Fruit fly (Drosophila melanogaster) whole organism, embryonic: ENCODE results near the gene SpdS.
A peak's percentile ranks its signal among the peaks of the same experiment; 100 is the strongest.

Experiments used
- Bgb ChIP-seq: fragments of 200-800 bp; sonication (Bioruptor generic); IDR thresholded peaks from 2 replicates; pipeline ENCODE4 v1.3.6; 2022; ENCODE audit warnings: missing biosample characterization, missing genetic modification characterization; ENCODE audit not compliant: partially characterized antibody
- CG10147 ChIP-seq: fragments of 200-800 bp; sonication (Bioruptor generic); optimal IDR thresholded peaks from 2 replicates; lab custom pipeline; 2019; ENCODE audit warnings: missing biosample characterization, mild to moderate bottlenecking, missing genetic modification characterization, moderate library complexity
- CG12104 ChIP-seq: fragments of 200-800 bp; sonication (Bioruptor generic); optimal IDR thresholded peaks from 3 replicates; lab custom pipeline; 2016; ENCODE audit warnings: missing biosample characterization, missing genetic modification characterization
- CG13287 ChIP-seq: fragments of 200-800 bp; sonication (Bioruptor generic); IDR thresholded peaks from 2 replicates; pipeline ENCODE4 v1.3.6; 2022; ENCODE audit warnings: missing biosample characterization, missing genetic modification characterization; ENCODE audit not compliant: partially characterized antibody
- CG13296 ChIP-seq: fragments of 200-800 bp; sonication (Bioruptor generic); optimal IDR thresholded peaks from 3 replicates; lab custom pipeline; 2018; ENCODE audit warnings: missing biosample characterization, mild to moderate bottlenecking, missing genetic modification characterization
- CG15696 ChIP-seq: fragments of 200-800 bp; sonication (Bioruptor generic); optimal IDR thresholded peaks from 2 replicates; lab custom pipeline; 2019; ENCODE audit warnings: missing biosample characterization, mild to moderate bottlenecking, missing genetic modification characterization, moderate library complexity
- CG17829 ChIP-seq: fragments of 200-800 bp; optimal IDR thresholded peaks from 2 replicates; lab custom pipeline; 2019; ENCODE audit warnings: missing biosample characterization, mild to moderate bottlenecking, missing genetic modification characterization, moderate library complexity
- CG2120 ChIP-seq: fragments of 200-800 bp; sonication (Bioruptor generic); optimal IDR thresholded peaks from 3 replicates; lab custom pipeline; 2016; ENCODE audit warnings: missing biosample characterization, missing genetic modification characterization
- CG31441 ChIP-seq: fragments of 200-800 bp; sonication (Bioruptor generic); IDR thresholded peaks from 2 replicates; pipeline ENCODE4 v1.3.6; 2022; ENCODE audit warnings: missing biosample characterization, missing genetic modification characterization
- CG4282 ChIP-seq: fragments of 200-800 bp; sonication (Bioruptor generic); optimal IDR thresholded peaks from 2 replicates; lab custom pipeline; 2016; ENCODE audit warnings: missing biosample characterization, missing genetic modification characterization
- CG6175 ChIP-seq: fragments of 200-800 bp; sonication (Bioruptor generic); IDR thresholded peaks from 3 replicates; pipeline ENCODE4 v1.3.6; 2022; ENCODE audit warnings: missing biosample characterization, missing genetic modification characterization
- CG6791 ChIP-seq: fragments of 200-800 bp; sonication (Bioruptor generic); IDR thresholded peaks from 3 replicates; pipeline ENCODE4 v1.3.6; 2022; ENCODE audit warnings: missing biosample characterization, missing genetic modification characterization; ENCODE audit not compliant: partially characterized antibody
- CG7786 ChIP-seq: fragments of 200-800 bp; sonication (Bioruptor generic); optimal IDR thresholded peaks from 2 replicates; lab custom pipeline; 2016; ENCODE audit warnings: missing biosample characterization, missing genetic modification characterization
- CG8290 ChIP-seq, 3 experiments: fragments of 200-800 bp; sonication (Bioruptor generic); optimal IDR thresholded peaks; 2 replicates each; lab custom pipeline; 2016 to 2019; ENCODE audit warnings: missing biosample characterization in 3 of 3, missing genetic modification characterization in 3 of 3, mild to moderate bottlenecking in 2 of 3, moderate library complexity in 1 of 3
- Dll ChIP-seq: fragments of 200-800 bp; sonication (Bioruptor generic); IDR thresholded peaks from 4 replicates; pipeline ENCODE4 v1.3.6; 2022; ENCODE audit warnings: missing biosample characterization, missing genetic modification characterization; ENCODE audit not compliant: partially characterized antibody
- E2f2 ChIP-seq: fragments of 200-800 bp; sonication (Bioruptor generic); IDR thresholded peaks from 2 replicates; pipeline ENCODE4 v1.3.6; 2022; ENCODE audit warnings: missing biosample characterization, missing genetic modification characterization
- Elba2 ChIP-seq: fragments of 200-800 bp; sonication (Bioruptor generic); optimal IDR thresholded peaks from 3 replicates; lab custom pipeline; 2016; ENCODE audit warnings: missing biosample characterization, missing genetic modification characterization
- HmgZ ChIP-seq: fragments of 200-800 bp; sonication (Bioruptor generic); optimal IDR thresholded peaks from 2 replicates; lab custom pipeline; 2018; ENCODE audit warnings: missing biosample characterization, mild to moderate bottlenecking, missing genetic modification characterization
- Nf-YA ChIP-seq: fragments of 200-800 bp; sonication (Bioruptor generic); IDR thresholded peaks from 2 replicates; pipeline ENCODE4 v1.3.6; 2022; ENCODE audit warnings: missing biosample characterization, missing genetic modification characterization
- Pdp1 ChIP-seq, 2 experiments: fragments of 200-800 bp; sonication (Bioruptor generic); optimal IDR thresholded peaks; 3 replicates each; lab custom pipeline; 2016; ENCODE audit warnings: missing biosample characterization in 2 of 2, missing genetic modification characterization in 2 of 2, mild to moderate bottlenecking in 1 of 2, moderate library complexity in 1 of 2
- Ravus ChIP-seq: fragments of 200-800 bp; sonication (Bioruptor generic); IDR thresholded peaks from 2 replicates; pipeline ENCODE4 v1.3.6; 2022; ENCODE audit warnings: missing biosample characterization, missing genetic modification characterization
- Sox100B ChIP-seq: fragments of 200-800 bp; sonication (Bioruptor generic); optimal IDR thresholded peaks from 3 replicates; lab custom pipeline; 2018; ENCODE audit warnings: missing biosample characterization, mild to moderate bottlenecking, missing genetic modification characterization
- Vsx1 ChIP-seq: fragments of 200-800 bp; sonication (Bioruptor generic); optimal IDR thresholded peaks from 2 replicates; lab custom pipeline; 2017; ENCODE audit warnings: missing biosample characterization, mild to moderate bottlenecking, missing genetic modification characterization, missing genetic modification reagents
- bowl ChIP-seq: fragments of 200-800 bp; sonication (Bioruptor generic); IDR thresholded peaks from 2 replicates; pipeline ENCODE4 v1.3.6; 2022; ENCODE audit warnings: missing biosample characterization, missing genetic modification characterization
- corto ChIP-seq: fragments of 200-800 bp; sonication (Bioruptor generic); optimal IDR thresholded peaks from 2 replicates; lab custom pipeline; 2016; ENCODE audit warnings: missing biosample characterization, mild to moderate bottlenecking, missing genetic modification characterization, moderate library complexity
- crp ChIP-seq, 2 experiments: fragments of 200-800 bp; sonication (Bioruptor generic); optimal IDR thresholded peaks; 2 replicates in 1 of 2; 3 replicates in 1 of 2; lab custom pipeline; 2017; ENCODE audit warnings: missing biosample characterization in 2 of 2, missing genetic modification characterization in 2 of 2, mild to moderate bottlenecking in 1 of 2, moderate library complexity in 1 of 2
- disco-r ChIP-seq: fragments of 200-800 bp; sonication (Bioruptor generic); optimal IDR thresholded peaks from 2 replicates; lab custom pipeline; 2016; ENCODE audit warnings: missing biosample characterization, missing genetic modification characterization
- dysf ChIP-seq: fragments of 200-800 bp; sonication (Bioruptor generic); IDR thresholded peaks from 3 replicates; pipeline ENCODE4 v1.3.6; 2022; ENCODE audit warnings: missing biosample characterization, missing genetic modification characterization
- ftz-f1 ChIP-seq: fragments of 200-800 bp; sonication (Bioruptor generic); optimal IDR thresholded peaks from 2 replicates; lab custom pipeline; 2016; ENCODE audit warnings: missing biosample characterization, missing genetic modification characterization
- gsb ChIP-seq: fragments of 200-800 bp; sonication (Bioruptor generic); IDR thresholded peaks from 2 replicates; pipeline ENCODE4 v1.3.6; 2022; ENCODE audit warnings: missing biosample characterization, missing genetic modification characterization
- gsb-n ChIP-seq: fragments of 200-800 bp; sonication (Bioruptor generic); optimal IDR thresholded peaks from 3 replicates; lab custom pipeline; 2018; ENCODE audit warnings: missing biosample characterization, mild to moderate bottlenecking, missing genetic modification characterization
- hbn ChIP-seq: fragments of 200-800 bp; sonication (Bioruptor generic); IDR thresholded peaks from 2 replicates; pipeline ENCODE4 v1.3.6; 2022; ENCODE audit warnings: missing biosample characterization, missing genetic modification characterization; ENCODE audit not compliant: partially characterized antibody
- kay ChIP-seq: fragments of 200-800 bp; sonication (Bioruptor generic); optimal IDR thresholded peaks from 2 replicates; lab custom pipeline; 2016; ENCODE audit warnings: missing biosample characterization, missing genetic modification characterization
- lab ChIP-seq: fragments of 200-800 bp; sonication (Bioruptor generic); optimal IDR thresholded peaks from 3 replicates; lab custom pipeline; 2017; ENCODE audit warnings: missing biosample characterization, missing genetic modification characterization, mild to moderate bottlenecking, moderate library complexity, missing genetic modification reagents
- lola ChIP-seq, 3 experiments: fragments of >200 bp in 2 of 3; fragments of 200-800 bp in 1 of 3; sonication (Bioruptor generic) in 1 of 3; optimal IDR thresholded peaks; 2 replicates each; lab custom pipeline; 2017 to 2019; ENCODE audit warnings: missing biosample characterization in 3 of 3, missing genetic modification characterization in 3 of 3, mild to moderate bottlenecking in 1 of 3, moderate library complexity in 1 of 3
- nom ChIP-seq: fragments of 200-800 bp; sonication (Bioruptor generic); optimal IDR thresholded peaks from 2 replicates; lab custom pipeline; 2017; ENCODE audit warnings: missing biosample characterization, missing genetic modification characterization, mild to moderate bottlenecking, moderate library complexity, missing genetic modification reagents
- org-1 ChIP-seq: fragments of 200-800 bp; sonication (Bioruptor generic); optimal IDR thresholded peaks from 2 replicates; lab custom pipeline; 2017; ENCODE audit warnings: missing biosample characterization, missing genetic modification characterization
- pros ChIP-seq: fragments of 200-800 bp; sonication (Bioruptor generic); optimal IDR thresholded peaks from 3 replicates; lab custom pipeline; 2019; ENCODE audit warnings: missing biosample characterization, mild to moderate bottlenecking, missing genetic modification characterization, moderate library complexity
- row ChIP-seq: fragments of 200-800 bp; sonication (Bioruptor generic); IDR thresholded peaks from 3 replicates; pipeline ENCODE4 v1.3.6; 2022; ENCODE audit warnings: missing biosample characterization, missing genetic modification characterization
- sd ChIP-seq: fragments of 200-800 bp; sonication (Bioruptor generic); optimal IDR thresholded peaks from 3 replicates; lab custom pipeline; 2018; ENCODE audit warnings: missing biosample characterization, mild to moderate bottlenecking, missing genetic modification characterization, moderate library complexity
- sisA ChIP-seq: fragments of 200-800 bp; sonication (Bioruptor generic); IDR thresholded peaks from 2 replicates; pipeline ENCODE4 v1.3.6; 2022; ENCODE audit warnings: missing biosample characterization, missing genetic modification characterization
- stwl ChIP-seq: fragments of 200-800 bp; sonication (Bioruptor generic); optimal IDR thresholded peaks from 3 replicates; lab custom pipeline; 2018; ENCODE audit warnings: missing biosample characterization, mild to moderate bottlenecking, missing genetic modification characterization, moderate library complexity
- sug ChIP-seq: fragments of 200-800 bp; optimal IDR thresholded peaks from 2 replicates; lab custom pipeline; 2019; ENCODE audit warnings: missing biosample characterization, mild to moderate bottlenecking, missing genetic modification characterization, moderate library complexity
- tap ChIP-seq: fragments of 200-800 bp; optimal IDR thresholded peaks from 3 replicates; lab custom pipeline; 2019; ENCODE audit warnings: missing biosample characterization, mild to moderate bottlenecking, missing genetic modification characterization, moderate library complexity
- unc-4 ChIP-seq: fragments of 200-800 bp; sonication (Bioruptor generic); IDR thresholded peaks from 2 replicates; pipeline ENCODE4 v1.3.6; 2022; ENCODE audit warnings: missing biosample characterization, missing genetic modification characterization; ENCODE audit not compliant: partially characterized antibody
- unpg ChIP-seq: fragments of 200-800 bp; sonication (Bioruptor generic); optimal IDR thresholded peaks from 3 replicates; lab custom pipeline; 2018; ENCODE audit warnings: missing biosample characterization, mild to moderate bottlenecking, missing genetic modification characterization, moderate library complexity
- wdn ChIP-seq: fragments of 200-800 bp; sonication (Bioruptor generic); IDR thresholded peaks from 2 replicates; pipeline ENCODE4 v1.3.6; 2022; ENCODE audit warnings: missing biosample characterization, missing genetic modification characterization
- wor ChIP-seq: fragments of 200-800 bp; sonication (Bioruptor generic); IDR thresholded peaks from 2 replicates; pipeline ENCODE4 v1.3.6; 2022; ENCODE audit warnings: missing biosample characterization, missing genetic modification characterization

The SpdS gene

DNA sequence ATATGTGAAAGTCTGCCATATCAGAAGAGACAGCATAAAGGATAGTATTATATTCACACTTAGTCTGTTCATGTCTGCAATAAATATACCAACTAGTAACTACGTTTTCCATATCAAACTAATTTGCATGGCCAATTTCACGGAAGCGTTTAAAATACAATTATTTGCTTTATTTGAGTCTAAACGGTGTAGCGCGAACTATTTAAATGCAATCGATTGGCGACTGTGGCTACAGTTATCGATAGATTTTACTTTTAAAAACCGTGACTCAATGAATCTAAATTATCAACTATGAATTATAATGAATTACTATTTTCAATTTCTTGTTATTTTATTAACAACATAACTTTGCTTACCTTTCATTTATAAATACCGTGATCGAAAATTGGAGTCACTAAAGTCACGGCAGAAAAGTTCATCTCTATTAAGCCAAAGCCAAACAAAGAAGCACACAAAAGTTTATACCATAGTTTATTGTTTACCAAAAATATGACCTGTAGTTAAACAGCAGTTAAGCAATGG is 4.5 kb upstream of the SpdS start, which contains the start of the genes CG9427 and CG8319 (continued):
- peak; percentile 34 for TF ChIP-seq CG8290 (GFP tag; optimal IDR thresholded peaks at IDR 0.05; lab: Kevin White, UChicago)
- TF ChIP-seq CG8290 (tag; optimal IDR thresholded peaks at IDR 0.05; lab: Kevin White, UChicago) = peak in 1 of 2 experiments; percentile 53
- TF ChIP-seq Elba2 (GFP tag; lab: Kevin White, UChicago) = peak; percentile 16
- TF ChIP-seq Sox100B (GFP tag; lab: Kevin White, UChicago) = peak; percentile 30
- TF ChIP-seq hbn = peak; percentile 86
- peak; percentile 72 for TF ChIP-seq sug (tag; lab: Kevin White, UChicago)
- TF ChIP-seq gsb-n (tag; lab: Kevin White, UChicago) = peak; percentile 59
- TF ChIP-seq ftz-f1 (GFP tag; lab: Kevin White, UChicago) = peak; percentile 18
- peak; percentile 82 for TF ChIP-seq row
- TF ChIP-seq gsb = no peak
- TF ChIP-seq nom (GFP tag; lab: Kevin White, UChicago) = no peak
- TF ChIP-seq CG13287 (GFP tag; lab: Robert Waterston, UW) = peak; percentile 96
- peak; percentile 33 for TF ChIP-seq CG7786
- TF ChIP-seq sd (tag; lab: Kevin White, UChicago) = peak; percentile 44
- TF ChIP-seq Nf-YA = no peak
- peak; percentile 73; the same call in 2 of the 3 replicates for TF ChIP-seq CG6791 (GFP tag; lab: Robert Waterston, UW)
- TF ChIP-seq CG6175 = no peak
- 0 out of 3 replicates have a peak, but pooled peaks have one; percentile 21 for TF ChIP-seq dysf
- no peak for TF ChIP-seq corto (GFP tag; lab: Kevin White, UChicago)
- TF ChIP-seq crp (GFP tag; optimal IDR thresholded peaks at IDR 0.05; lab: Kevin White, UChicago) = no peak
- TF ChIP-seq Pdp1 (GFP tag; optimal IDR thresholded peaks at IDR 0.05; lab: Kevin White, UChicago) = peak; percentile 52 to 54
- TF ChIP-seq unpg (GFP tag; lab: Kevin White, UChicago) = peak; percentile 63
- peak in 1 of 3 experiments; percentile 49 for TF ChIP-seq lola (GFP tag; optimal IDR thresholded peaks at IDR 0.05; lab: Kevin White, UChicago)
- TF ChIP-seq CG12104 (GFP tag; lab: Kevin White, UChicago) = peak; percentile 30
- TF ChIP-seq CG15696 (tag; lab: Kevin White, UChicago) = peak; percentile 52
- TF ChIP-seq disco-r = no peak
- TF ChIP-seq Ravus = no peak
- TF ChIP-seq Vsx1 = no peak
- TF ChIP-seq org-1 (GFP tag; lab: Kevin White, UChicago) = no peak
- peak; percentile 53 for TF ChIP-seq lab (GFP tag; lab: Kevin White, UChicago)
- peak; percentile 80 for TF ChIP-seq CG17829 (tag; lab: Kevin White, UChicago)
- peak; percentile 48; the same call in 1 of the 2 replicates for TF ChIP-seq sisA
- TF ChIP-seq CG31441 (GFP tag; lab: Robert Waterston, UW) = peak; percentile 90
- TF ChIP-seq CG4282 = no peak
- no peak for TF ChIP-seq wdn (GFP tag; lab: Robert Waterston, UW)
- TF ChIP-seq wor = no peak
- peak; percentile 78 for TF ChIP-seq Bgb (GFP tag; lab: Robert Waterston, UW)
- no peak for TF ChIP-seq pros
- TF ChIP-seq bowl (GFP tag; lab: Robert Waterston, UW) = no peak
- TF ChIP-seq CG13296 (GFP tag; lab: Kevin White, UChicago) = peak; percentile 62
- peak; percentile 28 for TF ChIP-seq kay (GFP tag; lab: Kevin White, UChicago)
- peak; percentile 70 for TF ChIP-seq CG10147 (GFP tag; lab: Kevin White, UChicago)
- TF ChIP-seq E2f2 (GFP tag; lab: Robert Waterston, UW) = peak; percentile 94
- TF ChIP-seq CG2120 (GFP tag; lab: Kevin White, UChicago) = peak; percentile 83
- TF ChIP-seq stwl = peak; percentile 71
- peak; percentile 41 for TF ChIP-seq tap (tag; lab: Kevin White, UChicago)
- TF ChIP-seq unc-4 = peak; percentile 95
- TF ChIP-seq Dll (GFP tag; lab: Robert Waterston, UW) = peak; percentile 96
- peak; percentile 69 for TF ChIP-seq HmgZ (tag; lab: Kevin White, UChicago)
